Worm (Caenorhabditis elegans) whole organism, L1 larva: ENCODE data around the gene R02D5.8.
A peak's percentile ranks its signal among the peaks of the same experiment; 100 is the strongest.

Experiments used
- ama-1 ChIP-seq: fragments of 150-350 bp; optimal IDR thresholded peaks from 2 replicates; lab custom pipeline; 2014
- ceh-82 ChIP-seq, 3 experiments: fragments of 150-350 bp in 1 of 3; sonication (generic microtip) in 2 of 3; optimal IDR thresholded peaks; 2 replicates each; lab custom pipeline; 2014 to 2017; ENCODE audit warnings: missing biosample characterization in 3 of 3, missing genetic modification characterization in 3 of 3
- ceh-88 ChIP-seq: fragments of 200-800 bp; sonication (Bioruptor generic); IDR thresholded peaks from 2 replicates; pipeline ENCODE4 v1.3.6; 2022; ENCODE audit warnings: missing genetic modification characterization, missing compliant biosample characterization
- ceh-90 ChIP-seq: sonication (generic microtip); optimal IDR thresholded peaks from 2 replicates; lab custom pipeline; 2016; ENCODE audit warnings: missing genetic modification characterization, missing compliant biosample characterization
- dpl-1 ChIP-seq, 3 experiments: fragments of 150-350 bp in 2 of 3; sonication (generic microtip) in 1 of 3; optimal IDR thresholded peaks; 2 replicates each; lab custom pipeline; 2014 to 2017; ENCODE audit warnings: missing biosample characterization in 3 of 3, missing genetic modification characterization in 3 of 3, missing genetic modification reagents in 3 of 3
- dsc-1 ChIP-seq: sonication (generic microtip); optimal IDR thresholded peaks from 2 replicates; lab custom pipeline; 2016; ENCODE audit warnings: mild to moderate bottlenecking, missing genetic modification characterization, missing compliant biosample characterization
- efl-1 ChIP-seq, 4 experiments: fragments of 150-350 bp; optimal IDR thresholded peaks in 3 of 4; peaks in 1 of 4; 1 replicate in 1 of 4; 2 replicates in 3 of 4; lab custom pipeline; 2014; ENCODE audit warnings: missing biosample characterization in 2 of 4, missing genetic modification characterization in 2 of 4, missing genetic modification reagents in 2 of 4
- fkh-4 ChIP-seq: sonication (generic microtip); optimal IDR thresholded peaks from 2 replicates; lab custom pipeline; 2016; ENCODE audit warnings: missing compliant biosample characterization, missing genetic modification characterization, borderline replicate concordance
- fkh-8 ChIP-seq: sonication (generic microtip); optimal IDR thresholded peaks from 2 replicates; lab custom pipeline; 2016; ENCODE audit warnings: mild to moderate bottlenecking, missing genetic modification characterization, missing compliant biosample characterization
- hlh-4 ChIP-seq: sonication (generic microtip); optimal IDR thresholded peaks from 2 replicates; lab custom pipeline; 2016; ENCODE audit warnings: mild to moderate bottlenecking, missing genetic modification characterization, missing compliant biosample characterization
- lin-14 ChIP-seq: fragments of 200-800 bp; sonication (Bioruptor generic); optimal IDR thresholded peaks from 2 replicates; lab custom pipeline; 2018; ENCODE audit warnings: mild to moderate bottlenecking, missing genetic modification characterization, moderate library complexity, missing compliant biosample characterization
- lin-15B ChIP-seq: fragments of 150-350 bp; sonication (generic microtip); optimal IDR thresholded peaks from 3 replicates; lab custom pipeline; 2014; ENCODE audit warnings: missing biosample characterization, missing genetic modification characterization
- lin-35 ChIP-seq, 2 experiments: fragments of 150-350 bp; optimal IDR thresholded peaks; 2 replicates each; lab custom pipeline; 2014; ENCODE audit warnings: missing biosample characterization in 2 of 2, missing genetic modification characterization in 2 of 2, missing genetic modification reagents in 2 of 2
- lin-39 ChIP-seq: fragments of 150-350 bp; optimal IDR thresholded peaks from 2 replicates; lab custom pipeline; 2014; ENCODE audit warnings: missing biosample characterization, missing genetic modification reagents, missing genetic modification characterization
- lsy-2 ChIP-seq, 2 experiments: fragments of 150-350 bp; optimal IDR thresholded peaks; 2 replicates each; lab custom pipeline; 2014; ENCODE audit warnings: missing biosample characterization in 2 of 2, missing genetic modification characterization in 2 of 2
- nhr-12 ChIP-seq: sonication (generic microtip); optimal IDR thresholded peaks from 2 replicates; lab custom pipeline; 2017; ENCODE audit warnings: missing biosample characterization, missing genetic modification characterization
- nhr-19 ChIP-seq: fragments of 200-800 bp; sonication (Bioruptor generic); conservative IDR thresholded peaks from 2 replicates; pipeline ENCODE4 v1.3.6; 2022; ENCODE audit warnings: missing genetic modification characterization, missing compliant biosample characterization
- nhr-20 ChIP-seq: sonication (generic microtip); optimal IDR thresholded peaks from 2 replicates; lab custom pipeline; 2016; ENCODE audit warnings: mild to moderate bottlenecking, missing genetic modification characterization, missing compliant biosample characterization
- nhr-47 ChIP-seq: sonication (generic microtip); optimal IDR thresholded peaks from 2 replicates; lab custom pipeline; 2016; ENCODE audit warnings: mild to moderate bottlenecking, missing genetic modification characterization, moderate library complexity, missing compliant biosample characterization
- nhr-71 ChIP-seq: sonication (generic microtip); optimal IDR thresholded peaks from 2 replicates; lab custom pipeline; 2016; ENCODE audit warnings: mild to moderate bottlenecking, missing genetic modification characterization, moderate library complexity, missing compliant biosample characterization
- nhr-77 ChIP-seq: fragments of 150-350 bp; optimal IDR thresholded peaks from 2 replicates; lab custom pipeline; 2014; ENCODE audit warnings: missing biosample characterization, missing genetic modification characterization
- nhr-85 ChIP-seq: sonication (generic microtip); peaks from one replicate; lab custom pipeline; 2016; ENCODE audit warnings: missing genetic modification characterization, inconsistent platforms, missing compliant biosample characterization
- pax-3 ChIP-seq: fragments of 200-800 bp; sonication (Bioruptor generic); optimal IDR thresholded peaks from 2 replicates; lab custom pipeline; 2018; ENCODE audit warnings: mild to moderate bottlenecking, missing genetic modification characterization, moderate library complexity, missing compliant biosample characterization
- pqm-1 ChIP-seq: sonication (generic microtip); optimal IDR thresholded peaks from 3 replicates; lab custom pipeline; 2017; ENCODE audit warnings: missing biosample characterization, missing genetic modification characterization
- snpc-4 ChIP-seq: fragments of 150-350 bp; optimal IDR thresholded peaks from 2 replicates; lab custom pipeline; 2014; ENCODE audit warnings: missing biosample characterization, missing genetic modification characterization
- snu-23 ChIP-seq: sonication (generic microtip); optimal IDR thresholded peaks from 2 replicates; lab custom pipeline; 2016; ENCODE audit warnings: missing genetic modification characterization, missing compliant biosample characterization
- sptf-1 ChIP-seq: fragments of 150-350 bp; optimal IDR thresholded peaks from 2 replicates; lab custom pipeline; 2014; ENCODE audit warnings: missing biosample characterization, missing genetic modification characterization
- sup-37 ChIP-seq: fragments of 200-800 bp; sonication (Bioruptor generic); optimal IDR thresholded peaks from 2 replicates; lab custom pipeline; 2018; ENCODE audit warnings: mild to moderate bottlenecking, missing genetic modification characterization, missing compliant biosample characterization
- swsn-7 ChIP-seq: sonication (generic microtip); optimal IDR thresholded peaks from 2 replicates; lab custom pipeline; 2016; ENCODE audit warnings: missing genetic modification characterization, missing compliant biosample characterization
- unc-130 ChIP-seq: fragments of 150-350 bp; optimal IDR thresholded peaks from 2 replicates; lab custom pipeline; 2017; ENCODE audit warnings: missing biosample characterization, missing genetic modification characterization, inconsistent platforms
- unc-86 ChIP-seq: sonication (generic microtip); optimal IDR thresholded peaks from 2 replicates; lab custom pipeline; 2016; ENCODE audit warnings: missing genetic modification characterization, missing compliant biosample characterization
- unc-98 ChIP-seq: fragments of 200-800 bp; sonication (Bioruptor generic); IDR thresholded peaks from 2 replicates; pipeline ENCODE4 v1.3.6; 2022; ENCODE audit warnings: missing genetic modification characterization, missing compliant biosample characterization
- zip-4 ChIP-seq: fragments of 200-800 bp; sonication (Bioruptor generic); optimal IDR thresholded peaks from 2 replicates; lab custom pipeline; 2018; ENCODE audit warnings: mild to moderate bottlenecking, missing genetic modification characterization, moderate library complexity, missing compliant biosample characterization
- ztf-11 ChIP-seq, 2 experiments: sonication (generic microtip); optimal IDR thresholded peaks; 2 replicates each; lab custom pipeline; 2016 to 2017; ENCODE audit warnings: missing genetic modification characterization in 2 of 2, missing biosample characterization in 1 of 2, missing compliant biosample characterization in 1 of 2

The R02D5.8 gene

ce11 chrV:14542138-14542537 is 23.0 kb upstream of the R02D5.8 start (continued):
- TF ChIP-seq zip-4 (GFP tag; lab: Kevin White, UChicago): no peak

- TF ChIP-seq efl-1 (optimal IDR thresholded peaks at IDR 0.05; lab: Kevin White, UChicago) (no peak), efl-1 (GFP tag; optimal IDR thresholded peaks at IDR 0.05 in 1 of 2; lab: Kevin White, UChicago) (peak in 1 of 2 experiments; percentile 11), sup-37 (GFP tag; lab: Kevin White, UChicago) (no peak)
Measured at ce11 chrV:14540932-14541331, 21.8 kb upstream of the R02D5.8 start.

- TF ChIP-seq nhr-19 (GFP tag; lab: Robert Waterston, UW): no peak
- no peak for TF ChIP-seq nhr-47
- peak; percentile 64 for TF ChIP-seq nhr-20 (tag; lab: Kevin White, UChicago)
- no peak for TF ChIP-seq unc-130 (tag; lab: Kevin White, UChicago)
- TF ChIP-seq lin-35 (GFP tag; optimal IDR thresholded peaks at IDR 0.05; lab: Kevin White, UChicago): no peak
Measured at ce11 chrV:14539355-14539754, 20.2 kb upstream of the R02D5.8 start.

ce11 chrV:14536274-14536673 is 17.1 kb upstream of the R02D5.8 start, which contains the start of gene tag-191:
tag-191 (minus strand) TSS chrV:14536374.
- no peak for TF ChIP-seq sptf-1 (tag; lab: Kevin White, UChicago)

- TF ChIP-seq swsn-7 (tag; lab: Kevin White, UChicago) (no peak), pax-3 (tag; lab: Kevin White, UChicago) (peak; percentile 71), ceh-90 (tag; lab: Kevin White, UChicago) (no peak), efl-1 (optimal IDR thresholded peaks at IDR 0.05; lab: Kevin White, UChicago) (no peak), efl-1 (GFP tag; optimal IDR thresholded peaks at IDR 0.05 in 1 of 2; lab: Kevin White, UChicago) (peak in 1 of 2 experiments; percentile 18), nhr-47 (peak; percentile 29), fkh-8 (tag; lab: Kevin White, UChicago) (peak; percentile 83), dsc-1 (tag; lab: Kevin White, UChicago) (peak; percentile 52)
Measured at ce11 chrV:14532374-14532773, 13.2 kb upstream of the R02D5.8 start.

ce11 chrV:14530813-14531212 is 11.6 kb upstream of the R02D5.8 start, which contains the start of gene kcnl-4:
kcnl-4 (plus strand) TSS chrV:14531113.
- no peak for TF ChIP-seq lin-35 (GFP tag; optimal IDR thresholded peaks at IDR 0.05; lab: Kevin White, UChicago)
- TF ChIP-seq unc-98 (GFP tag; lab: Robert Waterston, UW): no peak
- TF ChIP-seq ceh-82 (tag; optimal IDR thresholded peaks at IDR 0.05; lab: Kevin White, UChicago): no peak
- TF ChIP-seq lsy-2 (tag; optimal IDR thresholded peaks at IDR 0.05; lab: Kevin White, UChicago): no peak
- TF ChIP-seq ztf-11 (tag; optimal IDR thresholded peaks at IDR 0.05; lab: Kevin White, UChicago): no peak
- TF ChIP-seq ceh-88 (GFP tag; lab: Robert Waterston, UW): no peak
- TF ChIP-seq dsc-1 (tag; lab: Kevin White, UChicago): no peak
- no peak for TF ChIP-seq nhr-47
- TF ChIP-seq nhr-71 (tag; lab: Kevin White, UChicago): no peak
- no peak for TF ChIP-seq ama-1 (lab: Kevin White, UChicago)
- no peak for TF ChIP-seq nhr-20 (tag; lab: Kevin White, UChicago)
- no peak for TF ChIP-seq sptf-1 (tag; lab: Kevin White, UChicago)
- TF ChIP-seq nhr-12: no peak
- no peak for TF ChIP-seq lin-39
- no peak for TF ChIP-seq lin-14 (GFP tag; lab: Kevin White, UChicago)
- no peak for TF ChIP-seq nhr-77 (tag; lab: Kevin White, UChicago)
- no peak for TF ChIP-seq snu-23 (GFP tag; lab: Kevin White, UChicago)

- TF ChIP-seq dsc-1 (tag; lab: Kevin White, UChicago): no peak
- TF ChIP-seq lin-15B (tag; lab: Kevin White, UChicago): no peak
- TF ChIP-seq nhr-71 (tag; lab: Kevin White, UChicago): no peak
- TF ChIP-seq hlh-4 (tag; lab: Kevin White, UChicago): no peak
- TF ChIP-seq fkh-4: no peak
- no peak for TF ChIP-seq unc-98 (GFP tag; lab: Robert Waterston, UW)
- no peak for TF ChIP-seq ceh-88 (GFP tag; lab: Robert Waterston, UW)
- no peak for TF ChIP-seq snpc-4 (tag; lab: Kevin White, UChicago)
- no peak for TF ChIP-seq nhr-85 (tag; lab: Kevin White, UChicago)
- no peak for TF ChIP-seq ceh-90 (tag; lab: Kevin White, UChicago)
- TF ChIP-seq lin-39: no peak
- TF ChIP-seq snu-23 (GFP tag; lab: Kevin White, UChicago): no peak
- TF ChIP-seq pqm-1 (tag; lab: Kevin White, UChicago): no peak
- TF ChIP-seq dpl-1 (GFP tag; optimal IDR thresholded peaks at IDR 0.05; lab: Kevin White, UChicago): no peak
- TF ChIP-seq zip-4 (GFP tag; lab: Kevin White, UChicago): no peak
- no peak for TF ChIP-seq unc-86
Measured at ce11 chrV:14527210-14527609, 8.0 kb upstream of the R02D5.8 start.
